Fruit fly (Drosophila melanogaster) Kc167 (cell line): ENCODE measurements around the gene CG6790.

Experiments
- Myc ChIP-seq: fragments of >200 bp; optimal IDR thresholded peaks from 2 replicates; lab custom pipeline; 2017; ENCODE audit warnings: missing external identifiers
- Sin3A ChIP-seq: fragments of >200 bp; optimal IDR thresholded peaks from 2 replicates; lab custom pipeline; 2018; ENCODE audit warnings: missing external identifiers
- h ChIP-seq: fragments of >200 bp; optimal IDR thresholded peaks from 3 replicates; lab custom pipeline; 2018; ENCODE audit warnings: missing external identifiers
- insv ChIP-seq: fragments of >200 bp; optimal IDR thresholded peaks from 3 replicates; lab custom pipeline; 2018; ENCODE audit warnings: missing external identifiers
- psq ChIP-seq: fragments of >200 bp; optimal IDR thresholded peaks from 2 replicates; lab custom pipeline; 2017; ENCODE audit warnings: missing external identifiers
- ttk ChIP-seq: sonication (Bioruptor generic); optimal IDR thresholded peaks from 2 replicates; lab custom pipeline; 2017; ENCODE audit warnings: missing external identifiers

- TF ChIP-seq psq (lab: Kevin White, UChicago) = no peak
- no peak for TF ChIP-seq h (lab: Kevin White, UChicago)
- no peak for TF ChIP-seq Myc (lab: Kevin White, UChicago)
- no peak for TF ChIP-seq ttk (lab: Kevin White, UChicago)
- TF ChIP-seq insv (lab: Kevin White, UChicago) = no peak
- no peak for TF ChIP-seq Sin3A
These were observed 38.8 kb upstream of the CG6790 start for dm6 chr3R:11617363-11617762.
